Worm (Caenorhabditis elegans): Measurements from ENCODE around the gene C07A9.9.

DNA sequence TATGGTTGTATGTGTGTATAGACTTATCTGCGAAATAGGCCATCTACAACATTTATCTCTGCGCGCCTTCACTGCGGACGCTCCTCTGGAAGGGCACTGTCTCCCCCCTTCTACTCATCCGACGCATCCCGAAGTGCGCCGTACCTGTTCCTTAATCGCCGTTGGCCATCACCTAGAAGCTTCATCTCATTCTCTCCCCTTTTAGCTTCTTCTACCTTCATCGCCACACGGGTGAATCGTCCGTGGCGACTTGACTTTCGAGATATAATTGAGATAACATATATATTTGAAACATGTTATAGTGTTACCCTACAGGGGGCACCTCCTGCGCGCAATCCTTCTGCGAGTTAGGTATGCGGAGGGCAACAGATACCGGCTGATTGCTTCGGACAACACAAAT is 25.3 kb downstream of the C07A9.9 start:
- TF ChIP-seq him-1 (tag; optimal IDR thresholded peaks at IDR 0.05) (no peak), dao-5 (tag; optimal IDR thresholded peaks at IDR 0.05) (no peak), W03F9.2 (tag; optimal IDR thresholded peaks at IDR 0.05) (no peak)

Measured in whole organism, L4/young adult.